Worm (Caenorhabditis elegans) whole organism, L3 larva: Measurements from ENCODE around the gene R01H2.1.

ENCODE experiments used
- egl-27 ChIP-seq: sonication (generic microtip); optimal IDR thresholded peaks from 4 replicates; lab custom pipeline; 2017; ENCODE audit warnings: missing biosample characterization, missing genetic modification reagents, missing genetic modification characterization
- fkh-10 ChIP-seq: sonication (generic microtip); optimal IDR thresholded peaks from 2 replicates; lab custom pipeline; 2017; ENCODE audit warnings: missing biosample characterization, missing genetic modification reagents, missing genetic modification characterization
- skn-1 ChIP-seq: fragments of 150-350 bp; optimal IDR thresholded peaks from 2 replicates; lab custom pipeline; 2014; ENCODE audit warnings: missing biosample characterization, missing genetic modification characterization

DNA sequence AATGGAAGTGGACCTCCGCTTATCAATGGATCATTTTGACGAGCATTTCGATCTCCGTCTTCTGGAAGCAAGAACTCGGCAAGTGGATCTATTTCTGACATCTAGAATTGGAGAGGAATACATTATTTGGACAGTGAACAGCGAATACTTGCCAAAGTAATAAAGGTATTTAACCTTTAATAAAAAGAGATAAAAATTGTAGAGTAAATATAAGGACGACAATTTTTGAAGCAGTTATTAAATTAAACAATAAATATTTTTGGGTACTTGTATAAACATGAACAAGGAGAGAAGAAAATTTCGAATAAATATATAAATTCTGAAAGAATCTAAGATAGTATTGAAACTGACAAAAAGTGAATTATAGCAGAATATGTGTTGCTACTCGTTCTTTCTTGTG, 9.8 kb downstream of the R01H2.1 start, which contains the start of gene lin-37:
- TF ChIP-seq egl-27 (tag; lab: Kevin White, UChicago) (no peak), skn-1 (tag; lab: Kevin White, UChicago) (no peak), fkh-10 (GFP tag; lab: Kevin White, UChicago) (no peak)
